Fruit fly (Drosophila melanogaster) whole organism, embryonic: Measurements from ENCODE around the gene mRpL35.

ENCODE experiments used
- Antp ChIP-seq: fragments of 200-800 bp; sonication (Bioruptor generic); optimal IDR thresholded peaks from 3 replicates; lab custom pipeline; 2016; ENCODE audit warnings: missing biosample characterization, missing genetic modification characterization
- CG10267 ChIP-seq: fragments of 200-800 bp; sonication (Bioruptor generic); optimal IDR thresholded peaks from 2 replicates; lab custom pipeline; 2018; ENCODE audit warnings: missing biosample characterization, mild to moderate bottlenecking, missing genetic modification characterization, moderate library complexity
- CG10654 ChIP-seq: fragments of 200-800 bp; sonication (Bioruptor generic); optimal IDR thresholded peaks from 2 replicates; lab custom pipeline; 2016; ENCODE audit warnings: missing biosample characterization, missing genetic modification characterization
- CG11398 ChIP-seq: fragments of 200-800 bp; sonication (Bioruptor generic); optimal IDR thresholded peaks from 2 replicates; lab custom pipeline; 2016; ENCODE audit warnings: missing biosample characterization, missing genetic modification characterization
- CG12942 ChIP-seq: fragments of 200-800 bp; sonication (Bioruptor generic); optimal IDR thresholded peaks from 3 replicates; lab custom pipeline; 2016; ENCODE audit warnings: missing biosample characterization, missing genetic modification characterization
- CG14014 ChIP-seq: fragments of 200-800 bp; sonication (Bioruptor generic); IDR thresholded peaks from 2 replicates; pipeline ENCODE4 v1.3.6; 2022; ENCODE audit warnings: missing biosample characterization, missing genetic modification characterization
- CG14050 ChIP-seq: fragments of 200-800 bp; sonication (Bioruptor generic); IDR thresholded peaks from 3 replicates; pipeline ENCODE4 v1.3.6; 2022; ENCODE audit warnings: missing biosample characterization, missing genetic modification characterization
- CG14441 ChIP-seq: fragments of 200-800 bp; sonication (Bioruptor generic); IDR thresholded peaks from 2 replicates; pipeline ENCODE4 v1.3.6; 2022; ENCODE audit warnings: missing biosample characterization, missing genetic modification characterization
- CG17829 ChIP-seq: fragments of 200-800 bp; optimal IDR thresholded peaks from 2 replicates; lab custom pipeline; 2019; ENCODE audit warnings: missing biosample characterization, mild to moderate bottlenecking, missing genetic modification characterization, moderate library complexity
- CG32532 ChIP-seq: fragments of 200-800 bp; sonication (Bioruptor generic); IDR thresholded peaks from 2 replicates; pipeline ENCODE4 v1.3.6; 2022; ENCODE audit warnings: missing biosample characterization, missing genetic modification characterization
- CG3281 ChIP-seq: fragments of 200-800 bp; sonication (Bioruptor generic); optimal IDR thresholded peaks from 3 replicates; lab custom pipeline; 2017; ENCODE audit warnings: missing biosample characterization, mild to moderate bottlenecking, missing genetic modification characterization
- CG4360 ChIP-seq: fragments of 200-800 bp; sonication (Bioruptor generic); IDR thresholded peaks from 2 replicates; pipeline ENCODE4 v1.3.6; 2022; ENCODE audit warnings: missing biosample characterization, missing genetic modification characterization
- CG43689 ChIP-seq: fragments of 200-800 bp; sonication (Bioruptor generic); IDR thresholded peaks from 2 replicates; pipeline ENCODE4 v1.3.6; 2022; ENCODE audit warnings: missing biosample characterization, missing genetic modification characterization
- CG4617 ChIP-seq: fragments of 200-800 bp; sonication (Bioruptor generic); optimal IDR thresholded peaks from 3 replicates; lab custom pipeline; 2016; ENCODE audit warnings: missing biosample characterization, missing genetic modification characterization, borderline replicate concordance
- CG5180 ChIP-seq: fragments of 200-800 bp; sonication (Bioruptor generic); optimal IDR thresholded peaks from 3 replicates; lab custom pipeline; 2017; ENCODE audit warnings: missing biosample characterization, missing genetic modification characterization, mild to moderate bottlenecking, moderate library complexity, missing genetic modification reagents
- CG6683 ChIP-seq: fragments of 200-800 bp; sonication (Bioruptor generic); optimal IDR thresholded peaks from 2 replicates; lab custom pipeline; 2017; ENCODE audit warnings: missing biosample characterization, mild to moderate bottlenecking, missing genetic modification characterization, missing genetic modification reagents
- CG9609 ChIP-seq: fragments of 200-800 bp; sonication (Bioruptor generic); optimal IDR thresholded peaks from 3 replicates; lab custom pipeline; 2016; ENCODE audit warnings: missing biosample characterization, missing genetic modification characterization
- CHES-1-like ChIP-seq: fragments of 200-800 bp; sonication (Bioruptor generic); optimal IDR thresholded peaks from 2 replicates; lab custom pipeline; 2016; ENCODE audit warnings: missing biosample characterization, missing genetic modification characterization
- Camta ChIP-seq: fragments of 200-800 bp; sonication (Bioruptor generic); optimal IDR thresholded peaks from 2 replicates; lab custom pipeline; 2016; ENCODE audit warnings: missing biosample characterization, missing genetic modification characterization
- D19B ChIP-seq: fragments of 200-800 bp; sonication (Bioruptor generic); optimal IDR thresholded peaks from 2 replicates; lab custom pipeline; 2017; ENCODE audit warnings: missing biosample characterization, mild to moderate bottlenecking, missing genetic modification characterization
- Fer3 ChIP-seq: fragments of 200-800 bp; sonication (Bioruptor generic); optimal IDR thresholded peaks from 2 replicates; lab custom pipeline; 2018; ENCODE audit warnings: missing biosample characterization, mild to moderate bottlenecking, missing genetic modification characterization, moderate library complexity
- HHEX ChIP-seq: fragments of 200-800 bp; sonication (Bioruptor generic); optimal IDR thresholded peaks from 3 replicates; lab custom pipeline; 2017; ENCODE audit warnings: missing biosample characterization, mild to moderate bottlenecking, missing genetic modification characterization, missing genetic modification reagents
- Hmr ChIP-seq: fragments of 200-800 bp; sonication (Bioruptor generic); optimal IDR thresholded peaks from 3 replicates; lab custom pipeline; 2017; ENCODE audit warnings: mild to moderate bottlenecking, missing biosample characterization, missing genetic modification reagents, missing genetic modification characterization
- Hr3 ChIP-seq: fragments of 200-800 bp; sonication (Bioruptor generic); optimal IDR thresholded peaks from 3 replicates; lab custom pipeline; 2016; ENCODE audit warnings: missing biosample characterization, missing genetic modification characterization
- Hsf ChIP-seq: fragments of 200-800 bp; sonication (Bioruptor generic); optimal IDR thresholded peaks from 3 replicates; lab custom pipeline; 2016; ENCODE audit warnings: missing biosample characterization, missing genetic modification characterization
- MTF-1 ChIP-seq: fragments of 200-800 bp; sonication (Bioruptor generic); optimal IDR thresholded peaks from 2 replicates; lab custom pipeline; 2018; ENCODE audit warnings: missing biosample characterization, mild to moderate bottlenecking, missing genetic modification characterization, borderline replicate concordance
- Mrtf ChIP-seq: fragments of 200-800 bp; sonication (Bioruptor generic); IDR thresholded peaks from 3 replicates; pipeline ENCODE4 v1.3.6; 2022; ENCODE audit warnings: missing biosample characterization, missing genetic modification characterization
- NC2α ChIP-seq: fragments of 200-800 bp; sonication (Bioruptor generic); optimal IDR thresholded peaks from 2 replicates; lab custom pipeline; 2016; ENCODE audit warnings: missing biosample characterization, missing genetic modification characterization
- Oli ChIP-seq: fragments of 200-800 bp; sonication (Bioruptor generic); optimal IDR thresholded peaks from 2 replicates; lab custom pipeline; 2018; ENCODE audit warnings: missing biosample characterization, mild to moderate bottlenecking, missing genetic modification characterization, moderate library complexity
- Xrp1 ChIP-seq: fragments of 200-800 bp; sonication (Bioruptor generic); IDR thresholded peaks from 2 replicates; pipeline ENCODE4 v1.3.6; 2022; ENCODE audit warnings: missing biosample characterization, missing genetic modification characterization
- abd-A ChIP-seq: fragments of 200-800 bp; sonication (Bioruptor generic); optimal IDR thresholded peaks from 3 replicates; lab custom pipeline; 2019; ENCODE audit warnings: missing biosample characterization, mild to moderate bottlenecking, missing genetic modification characterization, moderate library complexity
- bbx ChIP-seq: fragments of 200-800 bp; sonication (Bioruptor generic); IDR thresholded peaks from 2 replicates; pipeline ENCODE4 v1.3.6; 2022; ENCODE audit warnings: missing biosample characterization, missing genetic modification characterization; ENCODE audit not compliant: partially characterized antibody
- cad ChIP-seq: fragments of >200 bp; optimal IDR thresholded peaks from 2 replicates; lab custom pipeline; 2017; ENCODE audit warnings: missing biosample characterization, missing genetic modification characterization
- cas ChIP-seq: fragments of 200-800 bp; sonication (Bioruptor generic); IDR thresholded peaks from 2 replicates; pipeline ENCODE4 v1.3.6; 2022; ENCODE audit warnings: missing biosample characterization, missing genetic modification characterization
- cwo ChIP-seq: fragments of 200-800 bp; sonication (Bioruptor generic); optimal IDR thresholded peaks from 3 replicates; lab custom pipeline; 2017; ENCODE audit warnings: missing biosample characterization, missing genetic modification characterization, mild to moderate bottlenecking, moderate library complexity, missing genetic modification reagents
- dpn ChIP-seq, 2 experiments: fragments of 200-800 bp; sonication (Bioruptor generic); optimal IDR thresholded peaks; 3 replicates each; lab custom pipeline; 2016; ENCODE audit warnings: missing biosample characterization in 2 of 2, missing genetic modification characterization in 2 of 2
- dysf ChIP-seq: fragments of 200-800 bp; sonication (Bioruptor generic); IDR thresholded peaks from 3 replicates; pipeline ENCODE4 v1.3.6; 2022; ENCODE audit warnings: missing biosample characterization, missing genetic modification characterization
- emc ChIP-seq: fragments of 200-800 bp; sonication (Bioruptor generic); optimal IDR thresholded peaks from 2 replicates; lab custom pipeline; 2016; ENCODE audit warnings: missing biosample characterization, missing genetic modification characterization
- eve ChIP-seq, 2 experiments: fragments of >200 bp; optimal IDR thresholded peaks; 2 replicates each; lab custom pipeline; 2017; ENCODE audit warnings: missing biosample characterization in 2 of 2, missing genetic modification characterization in 2 of 2
- gce ChIP-seq: fragments of 200-800 bp; sonication (Bioruptor generic); IDR thresholded peaks from 3 replicates; pipeline ENCODE4 v1.3.6; 2022; ENCODE audit warnings: missing biosample characterization, missing genetic modification characterization
- gfzf ChIP-seq: fragments of 200-800 bp; sonication (Bioruptor generic); optimal IDR thresholded peaks from 2 replicates; lab custom pipeline; 2016; ENCODE audit warnings: missing biosample characterization, mild to moderate bottlenecking, missing genetic modification characterization, moderate library complexity
- grau ChIP-seq: fragments of 200-800 bp; optimal IDR thresholded peaks from 3 replicates; lab custom pipeline; 2019; ENCODE audit warnings: missing biosample characterization, mild to moderate bottlenecking, missing genetic modification characterization, moderate library complexity
- lab ChIP-seq: fragments of 200-800 bp; sonication (Bioruptor generic); optimal IDR thresholded peaks from 3 replicates; lab custom pipeline; 2017; ENCODE audit warnings: missing biosample characterization, missing genetic modification characterization, mild to moderate bottlenecking, moderate library complexity, missing genetic modification reagents
- mirr ChIP-seq: fragments of 200-800 bp; sonication (Bioruptor generic); optimal IDR thresholded peaks from 3 replicates; lab custom pipeline; 2018; ENCODE audit warnings: missing biosample characterization, mild to moderate bottlenecking, missing genetic modification characterization
- nom ChIP-seq: fragments of 200-800 bp; sonication (Bioruptor generic); optimal IDR thresholded peaks from 2 replicates; lab custom pipeline; 2017; ENCODE audit warnings: missing biosample characterization, missing genetic modification characterization, mild to moderate bottlenecking, moderate library complexity, missing genetic modification reagents
- pita ChIP-seq: fragments of 200-800 bp; sonication (Bioruptor generic); optimal IDR thresholded peaks from 2 replicates; lab custom pipeline; 2017; ENCODE audit warnings: missing biosample characterization, mild to moderate bottlenecking, missing genetic modification characterization
- salm ChIP-seq: fragments of 200-800 bp; sonication (Bioruptor generic); optimal IDR thresholded peaks from 2 replicates; lab custom pipeline; 2018; ENCODE audit warnings: missing biosample characterization, mild to moderate bottlenecking, missing genetic modification characterization
- sim ChIP-seq: fragments of 200-800 bp; sonication (Bioruptor generic); IDR thresholded peaks from 2 replicates; pipeline ENCODE4 v1.3.6; 2022; ENCODE audit warnings: missing biosample characterization, missing genetic modification characterization
- ssp ChIP-seq: fragments of 200-800 bp; sonication (Bioruptor generic); IDR thresholded peaks from 2 replicates; pipeline ENCODE4 v1.3.6; 2022; ENCODE audit warnings: missing biosample characterization, missing genetic modification characterization
- yki ChIP-seq: fragments of >200 bp; optimal IDR thresholded peaks from 3 replicates; lab custom pipeline; 2018
- zen ChIP-seq: fragments of 200-800 bp; sonication (Bioruptor generic); optimal IDR thresholded peaks from 3 replicates; lab custom pipeline; 2018; ENCODE audit warnings: missing biosample characterization, mild to moderate bottlenecking, missing genetic modification characterization, moderate library complexity

Gene mRpL35

DNA sequence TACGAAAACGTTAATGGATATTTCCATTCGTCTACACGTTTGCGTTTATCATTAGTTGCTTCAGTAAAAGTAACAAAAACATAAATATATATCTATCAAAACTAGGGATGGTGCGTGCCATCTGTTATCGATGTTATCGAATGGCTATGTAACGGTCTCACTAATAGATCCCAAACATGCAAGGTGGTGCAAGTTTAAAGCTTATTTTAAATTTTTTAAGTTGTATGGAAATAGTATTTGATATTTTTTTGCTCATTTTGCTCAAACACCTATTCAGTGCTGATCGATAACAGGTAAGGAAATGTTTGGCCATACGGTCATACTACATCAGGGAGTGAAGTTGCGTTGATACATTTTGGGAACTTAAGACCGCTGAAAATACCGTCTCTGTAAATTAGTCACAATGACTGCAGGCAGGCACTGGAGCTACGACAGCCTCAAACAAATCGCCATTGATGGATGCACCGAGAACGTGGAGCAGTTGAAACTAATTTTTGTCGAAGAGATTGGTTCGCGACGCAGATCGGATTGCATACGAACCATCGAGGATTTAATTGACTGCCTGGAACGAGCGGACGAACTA, 10.9 kb downstream of the mRpL35 start, which contains the start of the genes CG45099, CG6015, pit and Fadd (continued):
- TF ChIP-seq lab (GFP tag; lab: Kevin White, UChicago) (no peak), eve (GFP tag; optimal IDR thresholded peaks at IDR 0.05; lab: Kevin White, UChicago) (no peak), CG6683 (GFP tag; lab: Kevin White, UChicago) (no peak), CG10654 (GFP tag; lab: Kevin White, UChicago) (no peak), CG12942 (no peak), Hsf (GFP tag; lab: Kevin White, UChicago) (no peak), CG32532 (no peak), CG3281 (GFP tag; lab: Kevin White, UChicago) (no peak), grau (tag; lab: Kevin White, UChicago) (no peak), CG4617 (peak; percentile 59), pita (no peak), CHES-1-like (no peak), cad (GFP tag; lab: Kevin White, UChicago) (no peak), ssp (GFP tag; lab: Robert Waterston, UW) (no peak), dysf (no peak), salm (tag; lab: Kevin White, UChicago) (no peak), cwo (GFP tag; lab: Kevin White, UChicago) (no peak), dpn (GFP tag; optimal IDR thresholded peaks at IDR 0.05; lab: Kevin White, UChicago) (peak in 1 of 2 experiments; percentile 26), Oli (no peak), mirr (GFP tag; lab: Kevin White, UChicago) (no peak), CG17829 (tag; lab: Kevin White, UChicago) (peak; percentile 37), cas (no peak), CG11398 (GFP tag; lab: Kevin White, UChicago) (no peak), emc (GFP tag; lab: Kevin White, UChicago) (no peak), Fer3 (tag; lab: Kevin White, UChicago) (no peak), CG10267 (tag; lab: Kevin White, UChicago) (peak; percentile 46), Hmr (no peak), CG4360 (GFP tag; lab: Robert Waterston, UW) (no peak), Camta (GFP tag; lab: Kevin White, UChicago) (no peak), CG14050 (GFP tag; lab: Robert Waterston, UW) (no peak), NC2α (GFP tag; lab: Kevin White, UChicago) (no peak), yki (no peak), gfzf (GFP tag; lab: Kevin White, UChicago) (peak; percentile 69), nom (GFP tag; lab: Kevin White, UChicago) (no peak), CG9609 (GFP tag; lab: Kevin White, UChicago) (no peak), Xrp1 (GFP tag; lab: Robert Waterston, UW) (no peak), HHEX (GFP tag; lab: Kevin White, UChicago) (no peak), D19B (GFP tag; lab: Kevin White, UChicago) (no peak), Hr3 (GFP tag; lab: Kevin White, UChicago) (no peak), bbx (GFP tag; lab: Robert Waterston, UW) (peak; percentile 42; the same call in 1 of the 2 replicates), gce (GFP tag; lab: Robert Waterston, UW) (no peak), CG14441 (GFP tag; lab: Robert Waterston, UW) (no peak), CG14014 (GFP tag; lab: Robert Waterston, UW) (no peak), Mrtf (GFP tag; lab: Robert Waterston, UW) (no peak), CG5180 (no peak), sim (GFP tag; lab: Robert Waterston, UW) (no peak), zen (tag; lab: Kevin White, UChicago) (peak; percentile 30), abd-A (tag; lab: Kevin White, UChicago) (no peak), Antp (GFP tag; lab: Kevin White, UChicago) (no peak), CG43689 (GFP tag; lab: Robert Waterston, UW) (no peak), MTF-1 (GFP tag; lab: Kevin White, UChicago) (no peak)
